Fruit fly (Drosophila melanogaster) whole organism, embryonic: Measurements from ENCODE around the gene Atf3.

Source experiments
- CG10321 ChIP-seq: fragments of 200-800 bp; sonication (Bioruptor generic); IDR thresholded peaks from 2 replicates; pipeline ENCODE4 v1.3.6; 2022; ENCODE audit warnings: missing biosample characterization, missing genetic modification characterization
- CG10366 ChIP-seq: fragments of 200-800 bp; sonication (Bioruptor generic); IDR thresholded peaks from 2 replicates; pipeline ENCODE4 v1.3.6; 2022; ENCODE audit warnings: missing biosample characterization, missing genetic modification characterization
- CG10959 ChIP-seq: fragments of 200-800 bp; sonication (Bioruptor generic); IDR thresholded peaks from 2 replicates; pipeline ENCODE4 v1.3.6; 2022; ENCODE audit warnings: missing biosample characterization, missing genetic modification characterization
- CG11085 ChIP-seq: fragments of 200-800 bp; sonication (Bioruptor generic); IDR thresholded peaks from 2 replicates; pipeline ENCODE4 v1.3.6; 2022; ENCODE audit warnings: missing biosample characterization, missing genetic modification characterization
- CG11398 ChIP-seq: fragments of 200-800 bp; sonication (Bioruptor generic); optimal IDR thresholded peaks from 2 replicates; lab custom pipeline; 2016; ENCODE audit warnings: missing biosample characterization, missing genetic modification characterization
- CG12744 ChIP-seq: fragments of 200-800 bp; sonication (Bioruptor generic); optimal IDR thresholded peaks from 2 replicates; lab custom pipeline; 2016; ENCODE audit warnings: missing biosample characterization, missing genetic modification characterization
- CG14710 ChIP-seq: fragments of 200-800 bp; sonication (Bioruptor generic); optimal IDR thresholded peaks from 3 replicates; lab custom pipeline; 2019; ENCODE audit warnings: missing biosample characterization, mild to moderate bottlenecking, missing genetic modification characterization, moderate library complexity
- CG15269 ChIP-seq: fragments of 200-800 bp; sonication (Bioruptor generic); optimal IDR thresholded peaks from 2 replicates; lab custom pipeline; 2018; ENCODE audit warnings: missing biosample characterization, mild to moderate bottlenecking, missing genetic modification characterization, moderate library complexity
- CG1529 ChIP-seq: fragments of 200-800 bp; sonication (Bioruptor generic); optimal IDR thresholded peaks from 3 replicates; lab custom pipeline; 2018; ENCODE audit warnings: missing biosample characterization, missing genetic modification characterization
- CG18599 ChIP-seq: fragments of 200-800 bp; sonication (Bioruptor generic); optimal IDR thresholded peaks from 3 replicates; lab custom pipeline; 2017; ENCODE audit warnings: missing biosample characterization, missing genetic modification characterization, mild to moderate bottlenecking, moderate library complexity, missing genetic modification reagents
- CG18764 ChIP-seq: fragments of 200-800 bp; sonication (Bioruptor generic); optimal IDR thresholded peaks from 3 replicates; lab custom pipeline; 2016; ENCODE audit warnings: missing biosample characterization, missing genetic modification characterization
- CG31441 ChIP-seq: fragments of 200-800 bp; sonication (Bioruptor generic); IDR thresholded peaks from 2 replicates; pipeline ENCODE4 v1.3.6; 2022; ENCODE audit warnings: missing biosample characterization, missing genetic modification characterization
- CG33213 ChIP-seq: fragments of 200-800 bp; sonication (Bioruptor generic); optimal IDR thresholded peaks from 3 replicates; lab custom pipeline; 2016; ENCODE audit warnings: missing biosample characterization, missing genetic modification characterization
- CG3995 ChIP-seq: fragments of 200-800 bp; sonication (Bioruptor generic); optimal IDR thresholded peaks from 3 replicates; lab custom pipeline; 2016; ENCODE audit warnings: missing biosample characterization, missing genetic modification characterization
- CG4707 ChIP-seq: fragments of 200-800 bp; sonication (Bioruptor generic); optimal IDR thresholded peaks from 2 replicates; lab custom pipeline; 2018; ENCODE audit warnings: missing biosample characterization, mild to moderate bottlenecking, missing genetic modification characterization, moderate library complexity
- CG4854 ChIP-seq: fragments of 200-800 bp; sonication (Bioruptor generic); optimal IDR thresholded peaks from 2 replicates; lab custom pipeline; 2016; ENCODE audit warnings: missing biosample characterization, missing genetic modification characterization, inconsistent platforms
- CG6272 ChIP-seq: fragments of 200-800 bp; sonication (Bioruptor generic); IDR thresholded peaks from 2 replicates; pipeline ENCODE4 v1.3.6; 2022; ENCODE audit warnings: missing biosample characterization, missing genetic modification characterization
- CG6654 ChIP-seq: fragments of 200-800 bp; sonication (Bioruptor generic); optimal IDR thresholded peaks from 2 replicates; lab custom pipeline; 2017; ENCODE audit warnings: missing biosample characterization, mild to moderate bottlenecking, missing genetic modification characterization
- CG7963 ChIP-seq: fragments of 200-800 bp; sonication (Bioruptor generic); IDR thresholded peaks from 3 replicates; pipeline ENCODE4 v1.3.6; 2022; ENCODE audit warnings: missing biosample characterization, missing genetic modification characterization; ENCODE audit not compliant: partially characterized antibody
- CG8359 ChIP-seq: fragments of 200-800 bp; sonication (Bioruptor generic); optimal IDR thresholded peaks from 2 replicates; lab custom pipeline; 2017; ENCODE audit warnings: missing biosample characterization, mild to moderate bottlenecking, missing genetic modification characterization, borderline replicate concordance
- CG8478 ChIP-seq: fragments of >200 bp; optimal IDR thresholded peaks from 2 replicates; lab custom pipeline; 2018
- CG8924 ChIP-seq: fragments of 200-800 bp; optimal IDR thresholded peaks from 3 replicates; lab custom pipeline; 2019; ENCODE audit warnings: missing biosample characterization, mild to moderate bottlenecking, missing genetic modification characterization, moderate library complexity
- CG9437 ChIP-seq: fragments of 200-800 bp; sonication (Bioruptor generic); optimal IDR thresholded peaks from 2 replicates; lab custom pipeline; 2018; ENCODE audit warnings: missing biosample characterization, mild to moderate bottlenecking, missing genetic modification characterization
- HmgD ChIP-seq: fragments of 200-800 bp; sonication (Bioruptor generic); optimal IDR thresholded peaks from 3 replicates; lab custom pipeline; 2016; ENCODE audit warnings: missing biosample characterization, missing genetic modification characterization
- Hsf ChIP-seq: fragments of 200-800 bp; sonication (Bioruptor generic); optimal IDR thresholded peaks from 3 replicates; lab custom pipeline; 2016; ENCODE audit warnings: missing biosample characterization, missing genetic modification characterization
- NC2β ChIP-seq: fragments of 200-800 bp; sonication (Bioruptor generic); optimal IDR thresholded peaks from 2 replicates; lab custom pipeline; 2016; ENCODE audit warnings: missing biosample characterization, missing genetic modification characterization
- NFAT ChIP-seq: fragments of 200-800 bp; sonication (Bioruptor generic); IDR thresholded peaks from 2 replicates; pipeline ENCODE4 v1.3.6; 2022; ENCODE audit warnings: missing biosample characterization, missing genetic modification characterization
- Nf-YB ChIP-seq: fragments of 200-800 bp; sonication (Bioruptor generic); optimal IDR thresholded peaks from 3 replicates; lab custom pipeline; 2019; ENCODE audit warnings: missing biosample characterization, mild to moderate bottlenecking, missing genetic modification characterization, moderate library complexity
- Oli ChIP-seq: fragments of 200-800 bp; sonication (Bioruptor generic); optimal IDR thresholded peaks from 2 replicates; lab custom pipeline; 2018; ENCODE audit warnings: missing biosample characterization, mild to moderate bottlenecking, missing genetic modification characterization, moderate library complexity
- Usf ChIP-seq: fragments of 200-800 bp; sonication (Bioruptor generic); optimal IDR thresholded peaks from 2 replicates; lab custom pipeline; 2017; ENCODE audit warnings: missing genotype, missing biosample characterization, missing genetic modification characterization
- aop ChIP-seq: fragments of 200-800 bp; sonication (Bioruptor generic); IDR thresholded peaks from 2 replicates; pipeline ENCODE4 v1.3.6; 2022; ENCODE audit warnings: missing biosample characterization, missing genetic modification characterization
- az2 ChIP-seq: fragments of 200-800 bp; sonication (Bioruptor generic); optimal IDR thresholded peaks from 3 replicates; lab custom pipeline; 2016; ENCODE audit warnings: missing biosample characterization, missing genetic modification characterization
- chif ChIP-seq, 2 experiments: fragments of 200-800 bp; sonication (Bioruptor generic); optimal IDR thresholded peaks; 3 replicates each; lab custom pipeline; 2016; ENCODE audit warnings: missing biosample characterization in 2 of 2, missing genetic modification characterization in 2 of 2
- chn ChIP-seq: fragments of 200-800 bp; sonication (Bioruptor generic); optimal IDR thresholded peaks from 2 replicates; lab custom pipeline; 2016; ENCODE audit warnings: missing biosample characterization, missing genetic modification characterization
- crp ChIP-seq, 2 experiments: fragments of 200-800 bp; sonication (Bioruptor generic); optimal IDR thresholded peaks; 2 replicates in 1 of 2; 3 replicates in 1 of 2; lab custom pipeline; 2017; ENCODE audit warnings: missing biosample characterization in 2 of 2, missing genetic modification characterization in 2 of 2, mild to moderate bottlenecking in 1 of 2, moderate library complexity in 1 of 2
- dati ChIP-seq: fragments of 200-800 bp; sonication (Bioruptor generic); IDR thresholded peaks from 2 replicates; pipeline ENCODE4 v1.3.6; 2022; ENCODE audit warnings: missing biosample characterization, missing genetic modification characterization
- eyg ChIP-seq: fragments of 200-800 bp; sonication (Bioruptor generic); optimal IDR thresholded peaks from 3 replicates; lab custom pipeline; 2016; ENCODE audit warnings: missing biosample characterization, missing genetic modification characterization
- gcm2 ChIP-seq: fragments of 200-800 bp; sonication (Bioruptor generic); optimal IDR thresholded peaks from 2 replicates; lab custom pipeline; 2016; ENCODE audit warnings: missing biosample characterization, missing genetic modification characterization
- gsb ChIP-seq: fragments of 200-800 bp; sonication (Bioruptor generic); IDR thresholded peaks from 2 replicates; pipeline ENCODE4 v1.3.6; 2022; ENCODE audit warnings: missing biosample characterization, missing genetic modification characterization
- h ChIP-seq: fragments of >200 bp; optimal IDR thresholded peaks from 2 replicates; lab custom pipeline; 2017
- klu ChIP-seq: fragments of 200-800 bp; sonication (Bioruptor generic); IDR thresholded peaks from 2 replicates; pipeline ENCODE4 v1.3.6; 2022; ENCODE audit warnings: missing biosample characterization, missing genetic modification characterization
- org-1 ChIP-seq: fragments of 200-800 bp; sonication (Bioruptor generic); optimal IDR thresholded peaks from 2 replicates; lab custom pipeline; 2017; ENCODE audit warnings: missing biosample characterization, missing genetic modification characterization
- otp ChIP-seq: fragments of 200-800 bp; sonication (Bioruptor generic); IDR thresholded peaks from 3 replicates; pipeline ENCODE4, ENCODE4 v1.3.6; 2022; ENCODE audit warnings: missing biosample characterization, missing genetic modification characterization
- pb ChIP-seq: fragments of 200-800 bp; sonication (Bioruptor generic); optimal IDR thresholded peaks from 3 replicates; lab custom pipeline; 2016; ENCODE audit warnings: missing biosample characterization, missing genetic modification characterization
- phol ChIP-seq: fragments of 200-800 bp; sonication (Bioruptor generic); optimal IDR thresholded peaks from 3 replicates; lab custom pipeline; 2018; ENCODE audit warnings: missing biosample characterization, mild to moderate bottlenecking, missing genetic modification characterization, moderate library complexity
- pita ChIP-seq: fragments of 200-800 bp; sonication (Bioruptor generic); optimal IDR thresholded peaks from 2 replicates; lab custom pipeline; 2017; ENCODE audit warnings: missing biosample characterization, mild to moderate bottlenecking, missing genetic modification characterization
- pzg ChIP-seq: fragments of 200-800 bp; sonication (Bioruptor generic); optimal IDR thresholded peaks from 3 replicates; lab custom pipeline; 2018; ENCODE audit warnings: missing biosample characterization, mild to moderate bottlenecking, missing genetic modification characterization, moderate library complexity
- repo ChIP-seq: fragments of 200-800 bp; sonication (Bioruptor generic); optimal IDR thresholded peaks from 2 replicates; lab custom pipeline; 2016; ENCODE audit warnings: missing biosample characterization, missing genetic modification characterization
- schlank ChIP-seq: fragments of 200-800 bp; sonication (Bioruptor generic); optimal IDR thresholded peaks from 2 replicates; lab custom pipeline; 2018; ENCODE audit warnings: missing biosample characterization, mild to moderate bottlenecking, missing genetic modification characterization
- scrt ChIP-seq: fragments of 200-800 bp; sonication (Bioruptor generic); optimal IDR thresholded peaks from 2 replicates; lab custom pipeline; 2018; ENCODE audit warnings: missing biosample characterization, mild to moderate bottlenecking, missing genetic modification characterization, moderate library complexity
- shn ChIP-seq: fragments of 200-800 bp; sonication (Bioruptor generic); optimal IDR thresholded peaks from 3 replicates; lab custom pipeline; 2016; ENCODE audit warnings: missing biosample characterization, missing genetic modification characterization
- slou ChIP-seq: fragments of 200-800 bp; sonication (Bioruptor generic); optimal IDR thresholded peaks from 3 replicates; lab custom pipeline; 2016; ENCODE audit warnings: missing biosample characterization, missing genetic modification characterization
- unpg ChIP-seq: fragments of 200-800 bp; sonication (Bioruptor generic); optimal IDR thresholded peaks from 3 replicates; lab custom pipeline; 2018; ENCODE audit warnings: missing biosample characterization, mild to moderate bottlenecking, missing genetic modification characterization, moderate library complexity

Atf3 gene

dm6 chrX:1322214-1322613 lies 47.1 kb upstream of the Atf3 start, which contains the start of gene DAAM:
Gene DAAM (minus strand): TSS chrX:1322362.
- TF ChIP-seq chif (GFP tag; optimal IDR thresholded peaks at IDR 0.05; lab: Kevin White, UChicago) (no peak), CG10366 (GFP tag; lab: Robert Waterston, UW) (no peak; the same call in 1 of the 2 replicates), CG3995 (GFP tag; lab: Kevin White, UChicago) (peak; percentile 25), CG4854 (GFP tag; lab: Kevin White, UChicago) (no peak), unpg (GFP tag; lab: Kevin White, UChicago) (no peak), Usf (no peak), chn (peak; percentile 36), phol (peak; percentile 63), CG10959 (GFP tag; lab: Robert Waterston, UW) (no peak), scrt (GFP tag; lab: Kevin White, UChicago) (no peak), crp (GFP tag; optimal IDR thresholded peaks at IDR 0.05; lab: Kevin White, UChicago) (peak in 1 of 2 experiments; percentile 30), CG4707 (GFP tag; lab: Kevin White, UChicago) (no peak), gsb (no peak), HmgD (peak; percentile 75), shn (GFP tag; lab: Kevin White, UChicago) (peak; percentile 4), CG9437 (GFP tag; lab: Kevin White, UChicago) (no peak), CG8359 (GFP tag; lab: Kevin White, UChicago) (peak; percentile 97), CG14710 (tag; lab: Kevin White, UChicago) (peak; percentile 57), CG11085 (GFP tag; lab: Robert Waterston, UW) (peak; percentile 22; the same call in 1 of the 2 replicates), slou (GFP tag; lab: Kevin White, UChicago) (no peak), Hsf (peak; percentile 58), Oli (tag; lab: Kevin White, UChicago) (peak; percentile 2), otp (GFP tag; lab: Robert Waterston, UW) (no peak), pb (GFP tag; lab: Kevin White, UChicago) (no peak), Nf-YB (peak; percentile 42), CG8924 (tag; lab: Kevin White, UChicago) (no peak), gcm2 (no peak), CG18599 (peak; percentile 31), CG1529 (GFP tag; lab: Kevin White, UChicago) (no peak), h (lab: Kevin White, UChicago) (no peak), aop (GFP tag; lab: Robert Waterston, UW) (no peak), az2 (GFP tag; lab: Kevin White, UChicago) (no peak), pita (GFP tag; lab: Kevin White, UChicago) (peak; percentile 71), schlank (tag; lab: Kevin White, UChicago) (peak; percentile 35), CG12744 (GFP tag; lab: Kevin White, UChicago) (peak; percentile 53), CG6272 (no peak), CG31441 (GFP tag; lab: Robert Waterston, UW) (no peak), NFAT (GFP tag; lab: Robert Waterston, UW) (peak; percentile 69), pzg (GFP tag; lab: Kevin White, UChicago) (peak; percentile 87), CG11398 (peak; percentile 0), CG7963 (GFP tag; lab: Robert Waterston, UW) (peak; percentile 26; the same call in 1 of the 3 replicates), eyg (GFP tag; lab: Kevin White, UChicago) (no peak), repo (GFP tag; lab: Kevin White, UChicago) (no peak), CG8478 (lab: Kevin White, UChicago) (no peak), CG10321 (GFP tag; lab: Robert Waterston, UW) (no peak), klu (no peak), NC2β (GFP tag; lab: Kevin White, UChicago) (peak; percentile 51), dati (GFP tag; lab: Robert Waterston, UW) (no peak), CG15269 (tag; lab: Kevin White, UChicago) (peak; percentile 14), CG6654 (GFP tag; lab: Kevin White, UChicago) (no peak), org-1 (GFP tag; lab: Kevin White, UChicago) (peak; percentile 12), CG33213 (peak; percentile 80), CG18764 (GFP tag; lab: Kevin White, UChicago) (no peak)
